Worm (Caenorhabditis elegans) whole organism, L4 larva: ENCODE measurements around the gene ZK666.11.
"Not testable (repeated sequence)": the region's sequence is repeated elsewhere in the genome, so short reads cannot be mapped to it uniquely, and the experiment has no call there.

Source experiments
- F26F4.8 ChIP-seq: fragments of 200-800 bp; sonication (Bioruptor generic); conservative IDR thresholded peaks from 2 replicates; pipeline ENCODE4 v1.3.6; 2022; ENCODE audit warnings: missing genetic modification characterization, missing compliant biosample characterization
- F37D6.2 ChIP-seq: sonication (generic microtip); optimal IDR thresholded peaks from 2 replicates; lab custom pipeline; 2016; ENCODE audit warnings: mild to moderate bottlenecking, missing genetic modification characterization, missing compliant biosample characterization
- F49E8.2 ChIP-seq: sonication (generic microtip); optimal IDR thresholded peaks from 2 replicates; lab custom pipeline; 2016; ENCODE audit warnings: missing compliant biosample characterization, mild to moderate bottlenecking, missing genetic modification characterization, borderline replicate concordance
- ZK337.2 ChIP-seq: fragments of 200-800 bp; sonication (Bioruptor generic); IDR thresholded peaks from 2 replicates; pipeline ENCODE4 v1.3.6; 2022; ENCODE audit warnings: missing genetic modification reagents, missing genetic modification characterization, missing compliant biosample characterization
- aha-1 ChIP-seq: fragments of 150-350 bp; peaks from one replicate; lab custom pipeline; 2014; ENCODE audit warnings: missing biosample characterization, missing genetic modification characterization
- arid-1 ChIP-seq: fragments of 200-800 bp; sonication (Bioruptor generic); conservative IDR thresholded peaks from 2 replicates; pipeline ENCODE4 v1.3.6; 2022; ENCODE audit warnings: missing genetic modification reagents, missing genetic modification characterization, missing compliant biosample characterization
- ceh-44 ChIP-seq: fragments of 200-800 bp; sonication (Bioruptor generic); IDR thresholded peaks from 2 replicates; pipeline ENCODE4 v1.3.6; 2022; ENCODE audit warnings: missing genetic modification reagents, missing genetic modification characterization, missing compliant biosample characterization
- ceh-62 ChIP-seq: sonication (generic microtip); optimal IDR thresholded peaks from 2 replicates; lab custom pipeline; 2017; ENCODE audit warnings: missing biosample characterization, missing genetic modification characterization
- daf-16 ChIP-seq, 3 experiments: sonication (generic microtip); optimal IDR thresholded peaks; 2 replicates each; lab custom pipeline; 2016 to 2017; ENCODE audit warnings: missing genetic modification characterization in 3 of 3, missing genetic modification reagents in 3 of 3, mild to moderate bottlenecking in 2 of 3, missing compliant biosample characterization in 2 of 3, missing biosample characterization in 1 of 3, moderate library complexity in 1 of 3
- daf-19 ChIP-seq: fragments of 200-800 bp; sonication (Bioruptor generic); conservative IDR thresholded peaks from 2 replicates; pipeline ENCODE4 v1.3.6; 2022; ENCODE audit warnings: missing genetic modification characterization, missing compliant biosample characterization
- dmd-6 ChIP-seq: fragments of 200-800 bp; sonication (Bioruptor generic); IDR thresholded peaks from 2 replicates; pipeline ENCODE4 v1.3.6; 2022; ENCODE audit warnings: missing genetic modification reagents, missing genetic modification characterization, missing compliant biosample characterization
- dmd-8 ChIP-seq: fragments of 200-800 bp; sonication (Bioruptor generic); IDR thresholded peaks from 2 replicates; pipeline ENCODE4 v1.3.6; 2022; ENCODE audit warnings: missing genetic modification characterization, missing compliant biosample characterization
- dve-1 ChIP-seq: sonication (generic microtip); optimal IDR thresholded peaks from 2 replicates; lab custom pipeline; 2017; ENCODE audit warnings: antibody characterized with exemption, mild to moderate bottlenecking, missing genetic modification characterization, missing compliant biosample characterization; ENCODE audit not compliant: insufficient read depth
- egl-43 ChIP-seq: fragments of 200-800 bp; sonication (Bioruptor generic); IDR thresholded peaks from 2 replicates; pipeline ENCODE4 v1.3.6; 2022; ENCODE audit warnings: missing genetic modification reagents, missing genetic modification characterization, missing compliant biosample characterization
- fos-1 ChIP-seq: fragments of 150-350 bp; optimal IDR thresholded peaks from 2 replicates; lab custom pipeline; 2014; ENCODE audit warnings: missing biosample characterization, missing genetic modification characterization
- hlh-11 ChIP-seq: fragments of 200-800 bp; sonication (Bioruptor generic); optimal IDR thresholded peaks from 2 replicates; lab custom pipeline; 2018; ENCODE audit warnings: mild to moderate bottlenecking, missing genetic modification characterization, missing compliant biosample characterization
- hlh-30 ChIP-seq: sonication (generic microtip); optimal IDR thresholded peaks from 2 replicates; lab custom pipeline; 2017; ENCODE audit warnings: antibody characterized with exemption, mild to moderate bottlenecking, missing genetic modification characterization, missing compliant biosample characterization; ENCODE audit not compliant: insufficient read depth
- lim-7 ChIP-seq: fragments of 200-800 bp; sonication (Bioruptor generic); IDR thresholded peaks from 2 replicates; pipeline ENCODE4 v1.3.6; 2022; ENCODE audit warnings: missing genetic modification characterization, missing compliant biosample characterization
- lin-38 ChIP-seq: fragments of 200-800 bp; sonication (Bioruptor generic); IDR thresholded peaks from 2 replicates; pipeline ENCODE4 v1.3.6; 2022; ENCODE audit warnings: missing genetic modification reagents, missing genetic modification characterization, missing compliant biosample characterization
- lin-39 ChIP-seq: fragments of 150-350 bp; optimal IDR thresholded peaks from 2 replicates; lab custom pipeline; 2014; ENCODE audit warnings: missing biosample characterization, missing genetic modification reagents, missing genetic modification characterization
- mdl-1 ChIP-seq, 2 experiments: fragments of 150-350 bp in 1 of 2; sonication (generic microtip) in 1 of 2; optimal IDR thresholded peaks; 2 replicates each; lab custom pipeline; 2014 to 2017; ENCODE audit warnings: missing biosample characterization in 2 of 2, missing genetic modification characterization in 2 of 2
- mes-2 ChIP-seq: sonication (generic microtip); optimal IDR thresholded peaks from 2 replicates; lab custom pipeline; 2016; ENCODE audit warnings: missing genotype, mild to moderate bottlenecking, missing genetic modification characterization, missing compliant biosample characterization; ENCODE audit not compliant: poor library complexity, severe bottlenecking
- mxl-3 ChIP-seq: fragments of 200-800 bp; sonication (Bioruptor generic); optimal IDR thresholded peaks from 2 replicates; lab custom pipeline; 2018; ENCODE audit warnings: mild to moderate bottlenecking, missing genetic modification characterization, missing compliant biosample characterization
- nhr-11 ChIP-seq: fragments of 150-350 bp; optimal IDR thresholded peaks from 2 replicates; lab custom pipeline; 2014; ENCODE audit warnings: missing biosample characterization, missing genetic modification characterization
- nhr-237 ChIP-seq: sonication (generic microtip); optimal IDR thresholded peaks from 2 replicates; lab custom pipeline; 2017; ENCODE audit warnings: missing biosample characterization, missing genetic modification characterization
- nhr-25 ChIP-seq: sonication (generic microtip); optimal IDR thresholded peaks from 2 replicates; lab custom pipeline; 2017; ENCODE audit warnings: missing genetic modification characterization, mild to moderate bottlenecking, missing compliant biosample characterization, antibody characterized with exemption, moderate library complexity, borderline replicate concordance; ENCODE audit not compliant: insufficient read depth
- nhr-28 ChIP-seq: fragments of 150-350 bp; optimal IDR thresholded peaks from 2 replicates; lab custom pipeline; 2014; ENCODE audit warnings: missing biosample characterization, missing genetic modification characterization
- nhr-42 ChIP-seq: fragments of 200-800 bp; sonication (Bioruptor generic); IDR thresholded peaks from 2 replicates; pipeline ENCODE4 v1.3.6; 2022; ENCODE audit warnings: missing genetic modification characterization, missing compliant biosample characterization
- nhr-6 ChIP-seq: fragments of 150-350 bp; optimal IDR thresholded peaks from 2 replicates; lab custom pipeline; 2014; ENCODE audit warnings: missing biosample characterization, missing genetic modification characterization
- nhr-76 ChIP-seq: fragments of 150-350 bp; optimal IDR thresholded peaks from 2 replicates; lab custom pipeline; 2014; ENCODE audit warnings: missing biosample characterization, missing genetic modification characterization
- nhr-77 ChIP-seq: fragments of 150-350 bp; optimal IDR thresholded peaks from 2 replicates; lab custom pipeline; 2014; ENCODE audit warnings: missing biosample characterization, missing genetic modification characterization
- pqm-1 ChIP-seq: sonication (generic microtip); optimal IDR thresholded peaks from 2 replicates; lab custom pipeline; 2017; ENCODE audit warnings: missing biosample characterization, missing genetic modification characterization
- spr-1 ChIP-seq: sonication (generic microtip); optimal IDR thresholded peaks from 2 replicates; lab custom pipeline; 2016; ENCODE audit warnings: mild to moderate bottlenecking, missing genetic modification characterization, missing compliant biosample characterization
- unc-130 ChIP-seq: sonication (generic microtip); optimal IDR thresholded peaks from 2 replicates; lab custom pipeline; 2016; ENCODE audit warnings: missing genetic modification reagents, missing genetic modification characterization, missing compliant biosample characterization
- unc-39 ChIP-seq: sonication (generic microtip); optimal IDR thresholded peaks from 2 replicates; lab custom pipeline; 2017; ENCODE audit warnings: missing biosample characterization, missing genetic modification characterization
- unc-62 ChIP-seq, 3 experiments: fragments of 150-350 bp in 1 of 3; sonication (generic microtip); optimal IDR thresholded peaks in 2 of 3; peaks in 1 of 3; 1 replicate in 1 of 3; 2 replicates in 2 of 3; lab custom pipeline; 2014 to 2017; ENCODE audit warnings: missing biosample characterization in 3 of 3, missing genetic modification characterization in 3 of 3, missing genetic modification reagents in 3 of 3, missing genotype in 1 of 3

Gene ZK666.11

ce11 chrII:10481824-10482556 is at the start of gene ZK666.11, which contains the start of gene clec-60:
TSS of gene ZK666.11 (plus strand) at chrII:10482522.
TSS of gene clec-60 (minus strand) at chrII:10481874.
- peak; percentile 37 for TF ChIP-seq hlh-11 (tag; lab: Kevin White, UChicago)
- peak; percentile 27; the same call in 1 of the 2 replicates for TF ChIP-seq dmd-6 (GFP tag; lab: Robert Waterston, UW)
- peak; percentile 73 for TF ChIP-seq nhr-28 (tag; lab: Kevin White, UChicago)
- no peak for TF ChIP-seq nhr-25
- no peak for TF ChIP-seq unc-130
- peak; percentile 2 for TF ChIP-seq pqm-1 (tag; lab: Kevin White, UChicago)
- TF ChIP-seq, all 104 proteins: peak for 4

- TF ChIP-seq nhr-25 = no peak
- TF ChIP-seq mes-2 (tag; lab: Kevin White, UChicago) = no peak
- no peak for TF ChIP-seq dmd-8 (GFP tag; lab: Robert Waterston, UW)
- TF ChIP-seq egl-43 (GFP tag; lab: Robert Waterston, UW) = no peak
- no peak for TF ChIP-seq unc-39 (tag; lab: Kevin White, UChicago)
- TF ChIP-seq unc-62 (GFP tag; optimal IDR thresholded peaks at IDR 0.05 in 1 of 2; lab: Kevin White, UChicago) = no peak
- TF ChIP-seq unc-62 (tag; optimal IDR thresholded peaks at IDR 0.05; lab: Kevin White, UChicago) = no peak
- no peak for TF ChIP-seq fos-1 (tag; lab: Kevin White, UChicago)
- TF ChIP-seq lim-7 = no peak
- no peak for TF ChIP-seq ceh-62 (tag; lab: Kevin White, UChicago)
- TF ChIP-seq daf-19 (GFP tag; lab: Robert Waterston, UW) = no peak
- TF ChIP-seq unc-130 = no peak
- no peak for TF ChIP-seq spr-1
- TF ChIP-seq nhr-28 (tag; lab: Kevin White, UChicago) = no peak
- no peak for TF ChIP-seq nhr-42 (GFP tag; lab: Robert Waterston, UW)
- no peak for TF ChIP-seq nhr-6 (tag; lab: Kevin White, UChicago)
- TF ChIP-seq ceh-44 (GFP tag; lab: Robert Waterston, UW) = no peak
Observed at ce11 chrII:10435836-10436235, 46.5 kb upstream of the ZK666.11 start, which contains the start of gene cut-4. TSS of gene cut-4 (plus strand) at chrII:10436136.

- no peak for TF ChIP-seq mxl-3 (GFP tag; lab: Kevin White, UChicago)
- TF ChIP-seq aha-1 = peak; percentile 94
- TF ChIP-seq, all 104 proteins: peak for 1
Observed at ce11 chrII:10437840-10438239, 44.5 kb upstream of the ZK666.11 start.

- TF ChIP-seq nhr-76 (tag; lab: Kevin White, UChicago) (no peak), F26F4.8 (no peak), nhr-237 (tag; lab: Kevin White, UChicago) (no peak), hlh-30 (tag; lab: Kevin White, UChicago) (no peak), arid-1 (GFP tag; lab: Robert Waterston, UW) (no peak), lin-39 (tag; lab: Kevin White, UChicago) (no peak), nhr-11 (tag; lab: Kevin White, UChicago) (no peak)
Observed at ce11 chrII:10439976-10440375, 42.3 kb upstream of the ZK666.11 start, which contains the start of gene E04D5.4. TSS of gene E04D5.4 (plus strand) at chrII:10440276.

- TF ChIP-seq unc-62 (GFP tag; optimal IDR thresholded peaks at IDR 0.05 in 1 of 2; lab: Kevin White, UChicago) = peak in 1 of 2 experiments; percentile 56
- not testable (repeated sequence) for TF ChIP-seq unc-62 (tag; optimal IDR thresholded peaks at IDR 0.05; lab: Kevin White, UChicago)
Observed at ce11 chrII:10442846-10443245, 39.5 kb upstream of the ZK666.11 start, which contains the start of gene ZK673.1. TSS of gene ZK673.1 (plus strand) at chrII:10443146.

- TF ChIP-seq ZK337.2 (no peak), nhr-76 (tag; lab: Kevin White, UChicago) (no peak), F49E8.2 (tag; lab: Kevin White, UChicago) (no peak), daf-16 (GFP tag; optimal IDR thresholded peaks at IDR 0.05; lab: Kevin White, UChicago) (no peak), daf-16 (tag; optimal IDR thresholded peaks at IDR 0.05; lab: Kevin White, UChicago) (peak; percentile 46), pqm-1 (tag; lab: Kevin White, UChicago) (peak; percentile 42), mxl-3 (GFP tag; lab: Kevin White, UChicago) (peak; percentile 23), nhr-28 (tag; lab: Kevin White, UChicago) (peak; percentile 62), hlh-30 (tag; lab: Kevin White, UChicago) (peak; percentile 58), mdl-1 (tag; optimal IDR thresholded peaks at IDR 0.05; lab: Kevin White, UChicago) (peak in 1 of 2 experiments; percentile 19), nhr-77 (peak; percentile 18), F37D6.2 (tag; lab: Kevin White, UChicago) (no peak), dve-1 (tag; lab: Kevin White, UChicago) (peak; percentile 51), dmd-6 (GFP tag; lab: Robert Waterston, UW) (peak; percentile 83), hlh-11 (tag; lab: Kevin White, UChicago) (peak; percentile 56), lin-38 (GFP tag; lab: Robert Waterston, UW) (no peak)
Observed at ce11 chrII:10443898-10444297, 38.4 kb upstream of the ZK666.11 start.
